Worm (Caenorhabditis elegans): Measurements from ENCODE around the gene unc-112.

Gene unc-112

ce11 chrV:14642016-14642415, 54.4 kb downstream of the unc-112 start:
- TF ChIP-seq ceh-43 (GFP tag; optimal IDR thresholded peaks at IDR 0.05) (no peak), nhr-2 (tag; optimal IDR thresholded peaks at IDR 0.05) (no peak), snpc-4 (tag; optimal IDR thresholded peaks at IDR 0.05) (no peak)
